Worm (Caenorhabditis elegans): ENCODE results near the gene str-138.

Gene str-138

DNA sequence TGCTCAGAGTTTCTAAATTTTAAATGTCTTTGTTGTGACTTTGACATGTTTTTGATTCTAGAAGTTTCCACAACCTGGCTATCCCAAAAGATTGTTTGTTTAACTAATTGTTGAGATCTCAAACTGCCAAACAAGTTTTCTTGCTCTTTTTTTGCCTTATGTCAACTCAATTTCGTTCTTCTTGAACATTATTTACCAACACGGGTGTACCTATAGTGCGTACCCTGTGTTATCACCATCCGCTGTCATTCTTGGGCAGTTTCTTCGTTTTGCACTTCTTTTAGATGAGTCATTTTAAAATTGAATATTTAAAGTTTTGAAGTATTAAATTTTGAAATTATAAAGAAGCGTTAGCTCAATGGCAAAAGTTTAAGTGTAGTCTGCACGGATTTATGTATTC, 41.5 kb upstream of the str-138 start, which contains the start of gene sptl-2:
Gene sptl-2, plus strand, starts transcription at position 280 of the 400 bp plus-strand sequence.
- TF ChIP-seq F52B5.7 (tag; optimal IDR thresholded peaks at IDR 0.05) (no peak), nhr-80 (tag; optimal IDR thresholded peaks at IDR 0.05) (peak; percentile 31)

ce11 chrV:8017924-8018323, 40.5 kb upstream of the str-138 start:
- TF ChIP-seq hmg-20 (GFP tag; IDR thresholded peaks at IDR 0.05), result no peak
- TF ChIP-seq pbrm-1 (GFP tag; IDR thresholded peaks at IDR 0.05), result no peak
- TF ChIP-seq nfyb-1 (GFP tag; IDR thresholded peaks at IDR 0.05), result no peak
- TF ChIP-seq rpc-1 (optimal IDR thresholded peaks at IDR 0.05), result no peak
- TF ChIP-seq rpc-1 (tag; optimal IDR thresholded peaks at IDR 0.05), result no peak
- TF ChIP-seq mxl-1 (tag; optimal IDR thresholded peaks at IDR 0.05), result no peak
- TF ChIP-seq bed-1 (GFP tag; IDR thresholded peaks at IDR 0.05), result no peak
- TF ChIP-seq hrde-1 (tag; optimal IDR thresholded peaks at IDR 0.05; ENCODE audit: borderline replicate concordance), result no peak
- no peak for TF ChIP-seq attf-3 (GFP tag; conservative IDR thresholded peaks at IDR 0.05)
- TF ChIP-seq F37B4.10 (GFP tag; IDR thresholded peaks at IDR 0.05), result no peak
- TF ChIP-seq mes-4 (tag; optimal IDR thresholded peaks at IDR 0.05), result no peak
- TF ChIP-seq nhr-80 (tag; optimal IDR thresholded peaks at IDR 0.05), result peak; percentile 84
- no peak for TF ChIP-seq F10E7.11 (tag; optimal IDR thresholded peaks at IDR 0.05)
- no peak for TF ChIP-seq lin-35 (GFP tag; optimal IDR thresholded peaks at IDR 0.05)
- 0 out of 2 replicates have a peak, but pooled peaks have one; percentile 19 for TF ChIP-seq dox-1 (GFP tag; IDR thresholded peaks at IDR 0.05)
- TF ChIP-seq ZK185.1 (tag; optimal IDR thresholded peaks at IDR 0.05; ENCODE audit: poor library complexity, severe bottlenecking), result no peak
- no peak for TF ChIP-seq rec-8 (tag; optimal IDR thresholded peaks at IDR 0.05)
- peak; percentile 56; the same call in 1 of the 2 replicates for TF ChIP-seq cebp-1 (GFP tag; IDR thresholded peaks at IDR 0.05)
- TF ChIP-seq cebp-1 (tag; optimal IDR thresholded peaks at IDR 0.05), result peak; percentile 72
- TF ChIP-seq ceh-79 (tag; optimal IDR thresholded peaks at IDR 0.05), result no peak

ce11 chrV:8018919-8019318, 39.5 kb upstream of the str-138 start:
- peak; percentile 57 for TF ChIP-seq nhr-80 (tag; optimal IDR thresholded peaks at IDR 0.05)
- TF ChIP-seq somi-1 (GFP tag; optimal IDR thresholded peaks at IDR 0.05), result no peak

DNA sequence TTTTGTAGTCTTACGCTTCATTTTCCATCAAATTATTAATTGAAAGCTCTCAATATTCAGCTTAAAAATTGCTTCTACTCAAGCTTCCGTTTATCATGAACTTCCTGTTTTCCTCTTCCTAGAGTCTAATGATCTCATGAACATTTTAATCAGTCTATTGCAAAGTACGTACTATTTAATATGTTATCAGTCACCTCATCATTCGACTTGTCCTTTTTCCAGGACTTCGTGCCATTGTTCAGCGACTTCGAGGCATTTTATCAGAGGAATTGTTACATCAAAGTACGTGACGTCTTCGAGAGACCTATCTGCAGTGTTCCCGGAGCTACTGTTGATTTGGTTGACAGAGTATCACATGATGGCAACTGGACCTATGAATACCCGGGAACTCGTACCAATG, 38.7 kb upstream of the str-138 start:
- TF ChIP-seq nhr-80 (tag; optimal IDR thresholded peaks at IDR 0.05) (peak; percentile 60), unc-130 (GFP tag; optimal IDR thresholded peaks at IDR 0.05) (no peak)

- no peak for TF ChIP-seq fkh-3 (tag; optimal IDR thresholded peaks at IDR 0.05)
- peak; percentile 30; the same call in 1 of the 2 replicates for TF ChIP-seq hmg-1.2 (GFP tag; IDR thresholded peaks at IDR 0.05)
Observed at ce11 chrV:8022040-8022439, 36.4 kb upstream of the str-138 start, which contains the start of gene ech-3. ech-3 (plus strand) TSS chrV:8022217.

DNA sequence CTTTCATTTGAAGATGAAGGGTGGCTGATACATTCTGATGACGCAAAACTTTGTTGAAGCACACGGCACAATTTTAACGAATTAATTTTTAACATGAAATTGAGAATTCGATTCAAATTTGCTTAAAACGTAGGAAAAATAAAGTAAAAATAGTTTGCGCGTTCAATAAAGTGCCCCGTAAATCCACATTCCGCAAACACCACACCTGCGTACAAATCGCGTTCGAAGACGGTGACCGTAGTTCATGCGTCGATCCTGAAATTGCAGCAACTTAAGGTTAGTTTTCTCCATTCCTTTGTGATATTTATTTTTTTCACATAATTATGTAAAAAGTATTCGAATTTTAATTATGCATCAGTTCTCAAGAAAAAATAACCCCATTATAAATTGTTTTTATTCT, 33.7 kb upstream of the str-138 start, which contains the start of gene F43H9.3:
Gene F43H9.3, minus strand, starts transcription at position 189 of the 400 bp plus-strand sequence.
- TF ChIP-seq lsl-1 (GFP tag; optimal IDR thresholded peaks at IDR 0.05) (peak; percentile 27), lag-1 (GFP tag; IDR thresholded peaks at IDR 0.05) (no peak)

- TF ChIP-seq athp-1 (tag; optimal IDR thresholded peaks at IDR 0.05) (no peak), mes-4 (tag; optimal IDR thresholded peaks at IDR 0.05) (no peak), tbp1 (GFP tag; optimal IDR thresholded peaks at IDR 0.05) (no peak), ZK185.1 (tag; optimal IDR thresholded peaks at IDR 0.05; ENCODE audit: poor library complexity, severe bottlenecking) (no peak), T07F8.4 (tag; optimal IDR thresholded peaks at IDR 0.05) (no peak), mxl-1 (tag; optimal IDR thresholded peaks at IDR 0.05) (no peak), K12H6.12 (tag; optimal IDR thresholded peaks at IDR 0.05) (no peak), atf-7 (tag; optimal IDR thresholded peaks at IDR 0.05) (no peak), snpc-1.3 (tag; optimal IDR thresholded peaks at IDR 0.05; ENCODE audit: insufficient read depth) (no peak), ztf-18 (tag; optimal IDR thresholded peaks at IDR 0.05) (no peak), unc-130 (GFP tag; optimal IDR thresholded peaks at IDR 0.05) (no peak), rpc-1 (optimal IDR thresholded peaks at IDR 0.05) (no peak), rpc-1 (tag; optimal IDR thresholded peaks at IDR 0.05) (no peak), akir-1 (GFP tag; optimal IDR thresholded peaks at IDR 0.05) (no peak), F37B4.10 (GFP tag; IDR thresholded peaks at IDR 0.05) (no peak), dpff-1 (tag; optimal IDR thresholded peaks at IDR 0.05) (no peak), tlf-1 (GFP tag; optimal IDR thresholded peaks at IDR 0.05) (no peak)
Observed at ce11 chrV:8025259-8025658, 33.2 kb upstream of the str-138 start.

All from whole organism, young adult.